Fruit fly (Drosophila melanogaster) whole organism, wandering third instar larva: ENCODE data around the gene Ir67b.

Source experiments
- Abd-B ChIP-seq: fragments of >200 bp; optimal IDR thresholded peaks from 2 replicates; lab custom pipeline; 2017; ENCODE audit warnings: missing biosample characterization, missing genetic modification characterization
- CG32264 ChIP-seq: fragments of 200-800 bp; sonication (Bioruptor generic); optimal IDR thresholded peaks from 2 replicates; lab custom pipeline; 2016; ENCODE audit warnings: missing biosample characterization, missing genetic modification characterization
- CrebA ChIP-seq: fragments of 200-800 bp; sonication (Bioruptor generic); optimal IDR thresholded peaks from 2 replicates; lab custom pipeline; 2016; ENCODE audit warnings: missing biosample characterization, mild to moderate bottlenecking, missing genetic modification characterization, borderline replicate concordance
- Dfd ChIP-seq: fragments of >200 bp; optimal IDR thresholded peaks from 2 replicates; lab custom pipeline; 2017; ENCODE audit warnings: missing biosample characterization, missing genetic modification characterization
- Dif ChIP-seq: fragments of 200-275, 200-300 bp; sonication (Bioruptor generic); optimal IDR thresholded peaks from 2 replicates; lab custom pipeline; 2018; ENCODE audit warnings: missing biosample characterization, missing genetic modification characterization; ENCODE audit not compliant: partially characterized antibody
- HLH106 ChIP-seq: fragments of 200-800 bp; optimal IDR thresholded peaks from 3 replicates; lab custom pipeline; 2019; ENCODE audit warnings: missing biosample characterization, mild to moderate bottlenecking, missing genetic modification characterization, moderate library complexity
- Hnf4 ChIP-seq: fragments of 200-800 bp; sonication (Bioruptor generic); optimal IDR thresholded peaks from 2 replicates; lab custom pipeline; 2016; ENCODE audit warnings: missing biosample characterization, mild to moderate bottlenecking, missing genetic modification characterization
- Hr83 ChIP-seq: fragments of 200-300 bp; sonication (Bioruptor generic); optimal IDR thresholded peaks from 2 replicates; lab custom pipeline; 2016; ENCODE audit warnings: missing biosample characterization, mild to moderate bottlenecking, missing genetic modification characterization, moderate library complexity; ENCODE audit not compliant: poor library complexity, severe bottlenecking
- Jra ChIP-seq: sonication (Bioruptor generic); optimal IDR thresholded peaks from 2 replicates; lab custom pipeline; 2016; ENCODE audit warnings: missing biosample characterization, missing genetic modification characterization
- Mio ChIP-seq: sonication (Bioruptor generic); optimal IDR thresholded peaks from 2 replicates; lab custom pipeline; 2016; ENCODE audit warnings: missing biosample characterization, missing genetic modification characterization
- Myc ChIP-seq: fragments of >200 bp; optimal IDR thresholded peaks from 2 replicates; lab custom pipeline; 2017
- OdsH ChIP-seq: fragments of 200-800 bp; sonication (Bioruptor generic); optimal IDR thresholded peaks from 2 replicates; lab custom pipeline; 2016; ENCODE audit warnings: missing biosample characterization, mild to moderate bottlenecking, missing genetic modification characterization
- Rel ChIP-seq, 2 experiments: fragments of 200-800 bp; sonication (Bioruptor generic) in 1 of 2; optimal IDR thresholded peaks; 2 replicates in 1 of 2; 3 replicates in 1 of 2; lab custom pipeline; 2016 to 2019; ENCODE audit warnings: mild to moderate bottlenecking in 2 of 2, missing biosample characterization in 2 of 2, missing genetic modification characterization in 2 of 2, moderate library complexity in 1 of 2
- Vsx2 ChIP-seq: fragments of 200-300, 225-300 bp; sonication (Bioruptor generic); optimal IDR thresholded peaks from 2 replicates; lab custom pipeline; 2018; ENCODE audit warnings: missing biosample characterization, missing genetic modification characterization; ENCODE audit not compliant: partially characterized antibody
- brk ChIP-seq: fragments of 200-800 bp; sonication (Bioruptor generic); optimal IDR thresholded peaks from 2 replicates; lab custom pipeline; 2016; ENCODE audit warnings: missing biosample characterization, mild to moderate bottlenecking, missing genetic modification characterization
- dmrt93B ChIP-seq: fragments of 200-800 bp; sonication (Bioruptor generic); optimal IDR thresholded peaks from 2 replicates; lab custom pipeline; 2018; ENCODE audit warnings: missing biosample characterization, mild to moderate bottlenecking, missing genetic modification characterization
- dsf ChIP-seq: sonication (Bioruptor generic); optimal IDR thresholded peaks from 2 replicates; lab custom pipeline; 2016; ENCODE audit warnings: missing biosample characterization, missing genetic modification characterization, borderline replicate concordance
- foxo ChIP-seq, 2 experiments: fragments of 200-800 bp; sonication (Bioruptor generic); optimal IDR thresholded peaks; 2 replicates in 1 of 2; 3 replicates in 1 of 2; lab custom pipeline; 2016 to 2017; ENCODE audit warnings: missing biosample characterization in 2 of 2, missing genetic modification characterization in 2 of 2
- fru ChIP-seq: fragments of 200-800 bp; sonication (Bioruptor generic); optimal IDR thresholded peaks from 3 replicates; lab custom pipeline; 2016; ENCODE audit warnings: missing biosample characterization, mild to moderate bottlenecking, missing genetic modification characterization
- h ChIP-seq: fragments of 200-800 bp; sonication (Bioruptor generic); optimal IDR thresholded peaks from 3 replicates; lab custom pipeline; 2016; ENCODE audit warnings: missing biosample characterization, mild to moderate bottlenecking, missing genetic modification characterization
- jim ChIP-seq: fragments of 175-275, 200-325 bp; sonication (Bioruptor generic); optimal IDR thresholded peaks from 2 replicates; lab custom pipeline; 2016; ENCODE audit warnings: missing biosample characterization, mild to moderate bottlenecking, missing genetic modification characterization
- lola ChIP-seq: fragments of >200 bp; optimal IDR thresholded peaks from 2 replicates; lab custom pipeline; 2017; ENCODE audit warnings: missing biosample characterization, missing genetic modification characterization
- pan ChIP-seq: fragments of >200 bp; optimal IDR thresholded peaks from 2 replicates; lab custom pipeline; 2017
- psq ChIP-seq: fragments of 200-800 bp; sonication (Bioruptor generic); optimal IDR thresholded peaks from 3 replicates; lab custom pipeline; 2017; ENCODE audit warnings: missing biosample characterization, mild to moderate bottlenecking, missing genetic modification characterization, moderate library complexity
- rgr ChIP-seq: fragments of 200-800 bp; sonication (Bioruptor generic); optimal IDR thresholded peaks from 3 replicates; lab custom pipeline; 2016; ENCODE audit warnings: missing biosample characterization, mild to moderate bottlenecking, missing genetic modification characterization
- sage ChIP-seq: fragments of 200-800 bp; sonication (Bioruptor generic); optimal IDR thresholded peaks from 2 replicates; lab custom pipeline; 2016; ENCODE audit warnings: missing biosample characterization, mild to moderate bottlenecking, missing genetic modification characterization
- sv ChIP-seq: fragments of 200-800 bp; sonication (Bioruptor generic); optimal IDR thresholded peaks from 3 replicates; lab custom pipeline; 2016; ENCODE audit warnings: missing biosample characterization, missing genetic modification characterization
- tai ChIP-seq: sonication (Bioruptor generic); optimal IDR thresholded peaks from 2 replicates; lab custom pipeline; 2016; ENCODE audit warnings: missing biosample characterization, missing genetic modification characterization
- usp ChIP-seq: fragments of >200 bp; optimal IDR thresholded peaks from 2 replicates; lab custom pipeline; 2017; ENCODE audit warnings: missing biosample characterization, missing genetic modification characterization

Gene Ir67b

DNA sequence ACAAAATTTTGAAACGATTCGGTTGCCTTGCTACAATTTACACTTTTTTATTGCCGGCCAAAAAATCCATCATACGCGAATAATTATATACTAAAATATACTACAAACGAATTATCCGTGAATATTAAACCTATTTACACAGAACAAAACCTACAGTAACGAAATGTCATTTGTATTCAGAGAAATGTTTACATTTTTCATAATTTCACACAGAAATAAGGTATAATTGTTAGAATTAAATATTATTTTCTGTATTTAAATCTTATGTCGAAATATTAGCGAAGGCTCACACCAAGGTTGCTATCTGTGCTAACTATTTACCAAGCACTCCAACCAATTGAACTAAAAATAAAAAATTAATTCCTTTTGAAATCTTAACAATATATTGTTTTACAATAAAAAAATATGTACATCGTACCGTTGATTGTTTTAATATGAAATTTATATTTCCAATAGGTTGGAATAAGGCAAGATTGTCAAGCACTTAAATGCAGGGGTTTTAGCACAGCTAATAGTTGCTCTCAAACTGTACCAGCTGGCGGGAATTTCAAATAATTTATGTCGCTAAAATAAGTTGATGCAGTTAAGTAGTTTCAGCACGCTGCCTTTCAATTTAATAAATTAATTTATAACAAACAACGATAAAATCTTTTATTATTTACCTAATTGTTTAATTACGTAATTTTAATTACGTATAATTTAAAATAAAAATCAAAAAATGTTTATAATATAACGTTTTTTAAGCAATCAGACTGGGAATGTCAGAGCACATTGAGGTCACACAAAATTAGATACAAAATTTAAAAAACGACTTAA lies 31.5 kb upstream of the Ir67b start, which contains the start of the genes Gem3 and CG32061:
Gem3 (minus strand) TSS at position 51 of the 816 bp plus-strand sequence.
CG32061 (plus strand) TSS at position 766 of the 816 bp plus-strand sequence.
- TF ChIP-seq HLH106 (no peak), Myc (peak; percentile 79)

DNA sequence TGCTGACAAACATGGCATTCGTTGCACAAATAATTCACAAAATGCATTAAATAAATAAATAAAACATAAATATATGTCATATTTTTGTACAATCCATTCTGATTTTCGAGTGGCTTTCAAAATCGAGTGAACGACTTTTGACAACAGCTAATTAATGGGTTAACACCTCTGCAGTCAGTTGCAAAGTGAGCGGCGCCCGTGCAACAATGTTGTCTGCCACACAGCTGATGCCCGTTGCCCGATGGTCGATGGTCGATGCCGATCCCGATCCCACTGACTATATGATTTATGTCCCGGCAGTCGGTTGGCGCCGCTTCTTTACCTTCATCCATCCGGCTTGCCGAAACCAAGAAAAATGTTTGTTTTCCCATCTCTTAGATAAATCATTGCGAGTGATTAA lies 27.3 kb upstream of the Ir67b start:
- TF ChIP-seq Mio (no peak), usp (GFP tag; lab: Kevin White, UChicago) (no peak), HLH106 (no peak), Dif (GFP tag; lab: Kevin White, UChicago) (no peak), Dfd (no peak), foxo (GFP tag; optimal IDR thresholded peaks at IDR 0.05; lab: Kevin White, UChicago) (no peak), Rel (GFP tag; optimal IDR thresholded peaks at IDR 0.05; lab: Kevin White, UChicago) (no peak), Rel (tag; optimal IDR thresholded peaks at IDR 0.05; lab: Kevin White, UChicago) (no peak), pan (no peak), brk (GFP tag; lab: Kevin White, UChicago) (no peak), jim (no peak), lola (GFP tag; lab: Kevin White, UChicago) (no peak), fru (no peak), psq (GFP tag; lab: Kevin White, UChicago) (no peak), sage (GFP tag; lab: Kevin White, UChicago) (no peak), tai (GFP tag; lab: Kevin White, UChicago) (no peak)

DNA sequence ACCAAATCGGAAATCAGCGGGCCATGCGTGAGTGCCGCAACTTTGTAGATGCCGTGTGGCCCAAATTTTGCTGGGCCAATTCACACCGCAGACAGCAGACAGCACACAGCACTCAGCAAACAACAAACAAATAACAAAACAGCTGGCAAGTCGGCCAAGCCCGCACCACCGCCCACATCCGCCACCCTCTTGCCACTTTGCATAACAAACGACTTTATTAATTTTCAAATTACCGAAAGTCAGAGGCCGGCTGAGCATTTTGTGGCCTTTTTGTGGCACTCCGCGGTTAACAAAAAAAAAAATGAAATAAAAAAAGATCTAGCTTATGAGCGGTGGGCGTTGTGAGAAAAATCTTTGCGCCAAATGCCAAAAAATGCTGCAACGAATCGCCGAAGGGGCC lies 17.9 kb upstream of the Ir67b start:
- TF ChIP-seq CG32264: no peak
- no peak for TF ChIP-seq rgr
- TF ChIP-seq jim: no peak
- TF ChIP-seq psq (GFP tag; lab: Kevin White, UChicago): no peak
- TF ChIP-seq Myc: no peak
- no peak for TF ChIP-seq Rel (GFP tag; optimal IDR thresholded peaks at IDR 0.05; lab: Kevin White, UChicago)
- TF ChIP-seq Rel (tag; optimal IDR thresholded peaks at IDR 0.05; lab: Kevin White, UChicago): no peak
- TF ChIP-seq HLH106: no peak
- no peak for TF ChIP-seq Vsx2 (GFP tag; lab: Kevin White, UChicago)
- TF ChIP-seq OdsH (GFP tag; lab: Kevin White, UChicago): no peak
- no peak for TF ChIP-seq Hr83
- no peak for TF ChIP-seq Dif (GFP tag; lab: Kevin White, UChicago)
- TF ChIP-seq dsf (GFP tag; lab: Kevin White, UChicago): no peak
- no peak for TF ChIP-seq CrebA (GFP tag; lab: Kevin White, UChicago)
- TF ChIP-seq Mio: no peak
- TF ChIP-seq pan: no peak
- TF ChIP-seq h (GFP tag; lab: Kevin White, UChicago): no peak
- no peak for TF ChIP-seq dmrt93B (GFP tag; lab: Kevin White, UChicago)
- TF ChIP-seq Abd-B (GFP tag; lab: Kevin White, UChicago): no peak
- TF ChIP-seq Jra: no peak

DNA sequence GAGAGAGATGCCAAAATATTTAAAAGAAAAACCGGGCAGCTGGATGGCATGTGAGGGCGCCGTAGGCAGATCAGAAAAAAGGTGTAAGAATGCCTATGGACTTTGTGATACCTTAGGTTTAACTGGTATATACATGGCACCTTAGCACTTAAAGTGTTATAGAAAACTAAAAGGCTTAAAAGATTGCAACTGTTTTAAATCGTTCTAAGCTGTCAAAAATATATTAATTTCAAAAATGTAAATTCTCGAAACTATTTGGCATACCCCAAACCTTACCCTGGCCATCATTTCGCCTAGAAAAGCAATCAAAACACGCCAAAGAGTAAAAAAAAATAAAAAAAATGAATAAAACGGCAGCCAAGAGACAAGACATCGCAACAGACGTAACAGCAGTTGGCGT lies 15.2 kb upstream of the Ir67b start:
- no peak for TF ChIP-seq Abd-B (GFP tag; lab: Kevin White, UChicago)
- no peak for TF ChIP-seq Jra
- TF ChIP-seq fru: no peak
- no peak for TF ChIP-seq Mio
- no peak for TF ChIP-seq Vsx2 (GFP tag; lab: Kevin White, UChicago)
- TF ChIP-seq HLH106: no peak
- TF ChIP-seq brk (GFP tag; lab: Kevin White, UChicago): no peak
- TF ChIP-seq Hnf4 (GFP tag; lab: Kevin White, UChicago): no peak
- TF ChIP-seq lola (GFP tag; lab: Kevin White, UChicago): no peak
- no peak for TF ChIP-seq Dif (GFP tag; lab: Kevin White, UChicago)
- no peak for TF ChIP-seq pan

DNA sequence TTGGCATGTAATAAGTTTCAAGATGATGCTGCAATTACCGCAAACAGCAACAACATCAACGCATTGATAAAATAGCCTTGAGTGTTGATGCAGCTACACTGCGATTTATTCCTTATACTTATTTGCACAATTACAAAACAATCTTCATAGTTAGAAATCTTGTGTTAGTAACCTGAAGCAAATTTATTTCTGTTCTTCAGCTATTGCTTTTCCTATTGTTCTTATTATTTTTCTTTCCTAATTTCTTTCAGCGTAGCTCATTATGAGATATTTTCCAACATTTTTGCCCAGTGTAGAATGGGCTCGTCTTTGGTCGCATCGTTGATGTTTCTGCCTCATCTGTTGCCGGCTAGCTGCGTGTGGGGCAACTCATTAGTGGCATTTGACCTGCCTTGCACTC lies 12.2 kb upstream of the Ir67b start:
- no peak for TF ChIP-seq h (GFP tag; lab: Kevin White, UChicago)
- TF ChIP-seq sv (GFP tag; lab: Kevin White, UChicago): no peak
- no peak for TF ChIP-seq lola (GFP tag; lab: Kevin White, UChicago)
- TF ChIP-seq Rel (GFP tag; optimal IDR thresholded peaks at IDR 0.05; lab: Kevin White, UChicago): no peak
- no peak for TF ChIP-seq Rel (tag; optimal IDR thresholded peaks at IDR 0.05; lab: Kevin White, UChicago)
- no peak for TF ChIP-seq HLH106
- TF ChIP-seq CG32264: no peak
- TF ChIP-seq Hr83: no peak
- no peak for TF ChIP-seq Vsx2 (GFP tag; lab: Kevin White, UChicago)
- TF ChIP-seq sage (GFP tag; lab: Kevin White, UChicago): no peak
- no peak for TF ChIP-seq brk (GFP tag; lab: Kevin White, UChicago)
